Fruit fly (Drosophila melanogaster) whole organism, embryonic: Measurements from ENCODE around the gene Veneno.
A peak's percentile ranks its signal among the peaks of the same experiment; 100 is the strongest.

Experiments
- Atf3 ChIP-seq: fragments of 200-800 bp; sonication (Bioruptor generic); optimal IDR thresholded peaks from 3 replicates; lab custom pipeline; 2016; ENCODE audit warnings: missing biosample characterization, missing genetic modification characterization
- Awh ChIP-seq: fragments of 200-800 bp; sonication (Bioruptor generic); IDR thresholded peaks from 2 replicates; pipeline ENCODE4, ENCODE4 v1.3.6; 2022; ENCODE audit warnings: missing biosample characterization, missing genetic modification characterization
- C15 ChIP-seq: fragments of 200-800 bp; sonication (Bioruptor generic); IDR thresholded peaks from 3 replicates; pipeline ENCODE4 v1.3.6; 2022; ENCODE audit warnings: missing biosample characterization, missing genetic modification characterization
- CG11696 ChIP-seq: fragments of 200-800 bp; sonication (Bioruptor generic); IDR thresholded peaks from 2 replicates; pipeline ENCODE4 v1.3.6; 2022; ENCODE audit warnings: missing biosample characterization, missing genetic modification characterization
- CG1233 ChIP-seq: fragments of 200-800 bp; sonication (Bioruptor generic); optimal IDR thresholded peaks from 4 replicates; lab custom pipeline; 2018; ENCODE audit warnings: missing biosample characterization, mild to moderate bottlenecking, missing genetic modification characterization
- CG1529 ChIP-seq: fragments of 200-800 bp; sonication (Bioruptor generic); optimal IDR thresholded peaks from 3 replicates; lab custom pipeline; 2018; ENCODE audit warnings: missing biosample characterization, missing genetic modification characterization
- CG15601 ChIP-seq: fragments of 200-800 bp; sonication (Bioruptor generic); optimal IDR thresholded peaks from 3 replicates; lab custom pipeline; 2019; ENCODE audit warnings: missing biosample characterization, mild to moderate bottlenecking, missing genetic modification characterization, moderate library complexity
- CG15696 ChIP-seq: fragments of 200-800 bp; sonication (Bioruptor generic); optimal IDR thresholded peaks from 2 replicates; lab custom pipeline; 2019; ENCODE audit warnings: missing biosample characterization, mild to moderate bottlenecking, missing genetic modification characterization, moderate library complexity
- CG16815 ChIP-seq: fragments of 200-800 bp; sonication (Bioruptor generic); optimal IDR thresholded peaks from 3 replicates; lab custom pipeline; 2017; ENCODE audit warnings: missing biosample characterization, mild to moderate bottlenecking, missing genetic modification characterization
- CG17359 ChIP-seq: fragments of 200-800 bp; sonication (Bioruptor generic); optimal IDR thresholded peaks from 3 replicates; lab custom pipeline; 2018; ENCODE audit warnings: missing biosample characterization, mild to moderate bottlenecking, missing genetic modification characterization, moderate library complexity
- CG17385 ChIP-seq: fragments of 200-800 bp; sonication (Bioruptor generic); optimal IDR thresholded peaks from 3 replicates; lab custom pipeline; 2018; ENCODE audit warnings: missing biosample characterization, mild to moderate bottlenecking, missing genetic modification characterization
- CG17802 ChIP-seq: fragments of 200-800 bp; sonication (Bioruptor generic); optimal IDR thresholded peaks from 2 replicates; lab custom pipeline; 2018; ENCODE audit warnings: missing biosample characterization, mild to moderate bottlenecking, missing genetic modification characterization, moderate library complexity
- CG30403 ChIP-seq: fragments of 200-800 bp; sonication (Bioruptor generic); optimal IDR thresholded peaks from 3 replicates; lab custom pipeline; 2016; ENCODE audit warnings: missing biosample characterization, missing genetic modification characterization
- CG6791 ChIP-seq: fragments of 200-800 bp; sonication (Bioruptor generic); IDR thresholded peaks from 3 replicates; pipeline ENCODE4 v1.3.6; 2022; ENCODE audit warnings: missing biosample characterization, missing genetic modification characterization; ENCODE audit not compliant: partially characterized antibody
- CG7357 ChIP-seq: fragments of 200-800 bp; sonication (Bioruptor generic); IDR thresholded peaks from 3 replicates; pipeline ENCODE4 v1.3.6; 2022; ENCODE audit warnings: missing biosample characterization, missing genetic modification characterization
- CG7556 ChIP-seq: fragments of 200-800 bp; sonication (Bioruptor generic); optimal IDR thresholded peaks from 2 replicates; lab custom pipeline; 2017; ENCODE audit warnings: missing biosample characterization, mild to moderate bottlenecking, missing genetic modification characterization
- CG8388 ChIP-seq: fragments of 200-800 bp; sonication (Bioruptor generic); optimal IDR thresholded peaks from 2 replicates; lab custom pipeline; 2019; ENCODE audit warnings: missing biosample characterization, mild to moderate bottlenecking, missing genetic modification characterization, moderate library complexity
- CG8765 ChIP-seq: fragments of 200-800 bp; sonication (Bioruptor generic); IDR thresholded peaks from 2 replicates; pipeline ENCODE4 v1.3.6; 2022; ENCODE audit warnings: missing biosample characterization, missing genetic modification characterization
- CTCF ChIP-seq: fragments of 200-800 bp; sonication (Bioruptor generic); optimal IDR thresholded peaks from 2 replicates; lab custom pipeline; 2017; ENCODE audit warnings: missing biosample characterization, mild to moderate bottlenecking, missing genetic modification characterization, moderate library complexity
- Dad ChIP-seq: fragments of 200-800 bp; sonication (Bioruptor generic); optimal IDR thresholded peaks from 3 replicates; lab custom pipeline; 2016; ENCODE audit warnings: missing biosample characterization, missing genetic modification characterization
- Fer2 ChIP-seq: fragments of 200-800 bp; sonication (Bioruptor generic); optimal IDR thresholded peaks from 2 replicates; lab custom pipeline; 2018; ENCODE audit warnings: missing biosample characterization, mild to moderate bottlenecking, missing genetic modification characterization, moderate library complexity
- HLH4C ChIP-seq: fragments of 200-800 bp; sonication (Bioruptor generic); IDR thresholded peaks from 3 replicates; pipeline ENCODE4 v1.3.6; 2022; ENCODE audit warnings: missing biosample characterization, missing genetic modification characterization; ENCODE audit not compliant: partially characterized antibody
- Hsf ChIP-seq: fragments of 200-800 bp; sonication (Bioruptor generic); optimal IDR thresholded peaks from 3 replicates; lab custom pipeline; 2016; ENCODE audit warnings: missing biosample characterization, missing genetic modification characterization
- Nf-YB ChIP-seq: fragments of 200-800 bp; sonication (Bioruptor generic); optimal IDR thresholded peaks from 3 replicates; lab custom pipeline; 2019; ENCODE audit warnings: missing biosample characterization, mild to moderate bottlenecking, missing genetic modification characterization, moderate library complexity
- Opbp ChIP-seq: fragments of 200-800 bp; sonication (Bioruptor generic); IDR thresholded peaks from 3 replicates; pipeline ENCODE4 v1.3.6; 2022; ENCODE audit warnings: missing biosample characterization, missing genetic modification characterization; ENCODE audit not compliant: partially characterized antibody
- Rfx ChIP-seq: fragments of 200-800 bp; sonication (Bioruptor generic); IDR thresholded peaks from 2 replicates; pipeline ENCODE4 v1.3.6; 2022; ENCODE audit warnings: missing biosample characterization, missing genetic modification characterization
- Sry-β ChIP-seq: fragments of 200-800 bp; sonication (Bioruptor generic); optimal IDR thresholded peaks from 2 replicates; lab custom pipeline; 2018; ENCODE audit warnings: missing biosample characterization, mild to moderate bottlenecking, missing genetic modification characterization, moderate library complexity
- Trl ChIP-seq, 3 experiments: fragments of >200 bp in 2 of 3; fragments of 200-800 bp in 1 of 3; sonication (Bioruptor generic) in 1 of 3; optimal IDR thresholded peaks; 2 replicates in 1 of 3; 3 replicates in 2 of 3; lab custom pipeline; 2016 to 2017; ENCODE audit warnings: missing biosample characterization in 1 of 3, missing genetic modification characterization in 1 of 3
- aop ChIP-seq: fragments of 200-800 bp; sonication (Bioruptor generic); IDR thresholded peaks from 2 replicates; pipeline ENCODE4 v1.3.6; 2022; ENCODE audit warnings: missing biosample characterization, missing genetic modification characterization
- cwo ChIP-seq: fragments of 200-800 bp; sonication (Bioruptor generic); optimal IDR thresholded peaks from 3 replicates; lab custom pipeline; 2017; ENCODE audit warnings: missing biosample characterization, missing genetic modification characterization, mild to moderate bottlenecking, moderate library complexity, missing genetic modification reagents
- dan ChIP-seq: fragments of 200-800 bp; sonication (Bioruptor generic); IDR thresholded peaks from 2 replicates; pipeline ENCODE4 v1.3.6; 2022; ENCODE audit warnings: missing biosample characterization, missing genetic modification characterization
- eve ChIP-seq, 2 experiments: fragments of >200 bp; optimal IDR thresholded peaks; 2 replicates each; lab custom pipeline; 2017; ENCODE audit warnings: missing biosample characterization in 2 of 2, missing genetic modification characterization in 2 of 2
- eyg ChIP-seq: fragments of 200-800 bp; sonication (Bioruptor generic); optimal IDR thresholded peaks from 3 replicates; lab custom pipeline; 2016; ENCODE audit warnings: missing biosample characterization, missing genetic modification characterization
- gcm ChIP-seq: fragments of 200-800 bp; sonication (Bioruptor generic); optimal IDR thresholded peaks from 2 replicates; lab custom pipeline; 2019; ENCODE audit warnings: missing biosample characterization, mild to moderate bottlenecking, missing genetic modification characterization, moderate library complexity
- h ChIP-seq: fragments of >200 bp; optimal IDR thresholded peaks from 2 replicates; lab custom pipeline; 2017
- hkb ChIP-seq, 2 experiments: fragments of 200-800 bp in 1 of 2; fragments of >200 bp in 1 of 2; sonication (Bioruptor generic) in 1 of 2; IDR thresholded peaks in 1 of 2; optimal IDR thresholded peaks in 1 of 2; 2 replicates each; pipeline versions ENCODE4 v1.3.6 to Lab custom; 2017 to 2022; ENCODE audit warnings: missing biosample characterization in 1 of 2, missing genetic modification characterization in 1 of 2
- hth ChIP-seq: fragments of >200 bp; optimal IDR thresholded peaks from 2 replicates; lab custom pipeline; 2017; ENCODE audit warnings: inconsistent platforms
- jumu ChIP-seq: fragments of 200-800 bp; sonication (Bioruptor generic); optimal IDR thresholded peaks from 3 replicates; lab custom pipeline; 2016; ENCODE audit warnings: missing biosample characterization, missing genetic modification characterization
- klu ChIP-seq: fragments of 200-800 bp; sonication (Bioruptor generic); IDR thresholded peaks from 2 replicates; pipeline ENCODE4 v1.3.6; 2022; ENCODE audit warnings: missing biosample characterization, missing genetic modification characterization
- lilli ChIP-seq: fragments of 200-800 bp; sonication (Bioruptor generic); optimal IDR thresholded peaks from 3 replicates; lab custom pipeline; 2016; ENCODE audit warnings: missing biosample characterization, missing genetic modification characterization
- maf-S ChIP-seq: fragments of 200-800 bp; sonication (Bioruptor generic); optimal IDR thresholded peaks from 2 replicates; lab custom pipeline; 2016; ENCODE audit warnings: missing biosample characterization, missing genetic modification characterization
- pita ChIP-seq: fragments of 200-800 bp; sonication (Bioruptor generic); optimal IDR thresholded peaks from 2 replicates; lab custom pipeline; 2017; ENCODE audit warnings: missing biosample characterization, mild to moderate bottlenecking, missing genetic modification characterization
- repo ChIP-seq: fragments of 200-800 bp; sonication (Bioruptor generic); optimal IDR thresholded peaks from 2 replicates; lab custom pipeline; 2016; ENCODE audit warnings: missing biosample characterization, missing genetic modification characterization
- so ChIP-seq: fragments of 200-800 bp; sonication (Bioruptor generic); IDR thresholded peaks from 3 replicates; pipeline ENCODE4 v1.3.6; 2022; ENCODE audit warnings: missing biosample characterization, missing genetic modification characterization
- sr ChIP-seq: fragments of 200-800 bp; sonication (Bioruptor generic); IDR thresholded peaks from 3 replicates; pipeline ENCODE4 v1.3.6; 2022; ENCODE audit warnings: missing biosample characterization, missing genetic modification characterization
- sug ChIP-seq: fragments of 200-800 bp; optimal IDR thresholded peaks from 2 replicates; lab custom pipeline; 2019; ENCODE audit warnings: missing biosample characterization, mild to moderate bottlenecking, missing genetic modification characterization, moderate library complexity
- unc-4 ChIP-seq: fragments of 200-800 bp; sonication (Bioruptor generic); IDR thresholded peaks from 2 replicates; pipeline ENCODE4 v1.3.6; 2022; ENCODE audit warnings: missing biosample characterization, missing genetic modification characterization; ENCODE audit not compliant: partially characterized antibody
- yki ChIP-seq: fragments of >200 bp; optimal IDR thresholded peaks from 3 replicates; lab custom pipeline; 2018

Gene Veneno

DNA sequence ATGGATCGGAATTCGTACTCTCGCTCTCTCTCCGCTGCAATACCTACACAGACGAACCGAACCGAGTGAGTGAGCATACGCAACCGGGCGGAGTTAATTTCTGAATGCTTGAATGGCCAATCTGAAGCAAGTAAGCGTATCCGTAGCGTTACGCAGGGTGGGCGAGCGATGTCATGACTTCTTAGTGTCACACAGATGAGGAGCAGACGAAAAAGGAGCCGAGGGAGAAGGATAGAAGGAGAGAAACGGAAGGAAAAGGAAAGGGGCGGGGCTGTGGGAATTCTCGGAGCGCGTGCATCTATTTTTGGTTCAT, 27.9 kb downstream of the Veneno start:
- TF ChIP-seq CG7357 (0 out of 3 replicates have a peak, but pooled peaks have one; percentile 4), CG17802 (tag; lab: Kevin White, UChicago) (no peak), Nf-YB (GFP tag; lab: Kevin White, UChicago) (peak; percentile 91), CG7556 (GFP tag; lab: Kevin White, UChicago) (peak; percentile 31), sr (GFP tag; lab: Robert Waterston, UW) (peak; percentile 78; the same call in 2 of the 3 replicates), CG30403 (peak; percentile 19), CG6791 (GFP tag; lab: Robert Waterston, UW) (peak; percentile 19; the same call in 1 of the 3 replicates), so (no peak), Trl (optimal IDR thresholded peaks at IDR 0.05; lab: Kevin White, UChicago) (peak in 1 of 2 experiments; percentile 54), Trl (GFP tag; optimal IDR thresholded peaks at IDR 0.05; lab: Kevin White, UChicago) (no peak), Rfx (GFP tag; lab: Robert Waterston, UW) (no peak)

DNA sequence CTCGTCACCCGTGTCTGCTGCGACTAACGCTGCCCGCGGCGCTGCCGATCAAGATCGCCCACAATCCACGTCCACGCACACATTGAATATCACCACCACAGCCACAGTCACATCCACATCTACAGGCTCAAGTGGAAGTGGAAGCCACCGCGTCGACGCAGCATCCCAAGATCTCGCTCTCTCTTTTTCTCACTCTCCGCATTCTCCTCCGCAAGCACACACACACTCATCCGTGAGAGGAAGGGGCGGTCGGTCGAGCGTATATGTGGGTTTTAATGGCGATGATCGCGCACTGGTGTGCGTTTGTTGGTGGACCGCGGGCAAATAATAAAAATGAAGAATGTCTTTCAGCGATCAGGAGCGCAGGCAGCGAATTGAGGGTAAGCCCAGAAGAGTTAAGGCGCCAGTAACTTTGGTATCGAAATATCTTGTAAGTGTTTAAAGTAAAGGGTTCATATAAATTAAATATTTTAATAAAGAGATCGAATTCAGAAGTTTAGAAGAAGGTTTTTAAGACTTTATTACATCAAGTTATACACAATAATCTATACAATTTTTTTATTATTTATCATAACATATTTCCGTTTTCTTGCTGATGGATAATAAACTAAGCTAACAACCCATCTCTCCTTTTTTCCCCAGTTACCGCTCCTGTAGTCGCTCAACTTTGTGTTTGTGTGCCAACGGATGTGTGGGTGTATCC, 28.4 kb downstream of the Veneno start, which contains the start of gene Poxm:
TSS of gene Poxm (minus strand) at position 25 of the 703 bp plus-strand sequence.
- TF ChIP-seq repo (GFP tag; lab: Kevin White, UChicago): no peak
- peak; percentile 86 for TF ChIP-seq gcm (GFP tag; lab: Kevin White, UChicago)
- TF ChIP-seq maf-S: peak; percentile 21
- TF ChIP-seq eyg: peak; percentile 14
- peak; percentile 81 for TF ChIP-seq dan (GFP tag; lab: Robert Waterston, UW)
- peak; percentile 87 for TF ChIP-seq sug (tag; lab: Kevin White, UChicago)
- TF ChIP-seq Dad: peak; percentile 75
- peak; percentile 89 for TF ChIP-seq CG15601 (tag; lab: Kevin White, UChicago)
- TF ChIP-seq CG1529 (GFP tag; lab: Kevin White, UChicago): peak; percentile 90
- TF ChIP-seq klu: peak; percentile 84
- TF ChIP-seq Opbp: no peak
- no peak for TF ChIP-seq hkb (optimal IDR thresholded peaks at IDR 0.05; lab: Kevin White, UChicago)
- peak; percentile 83 for TF ChIP-seq hkb (GFP tag; IDR thresholded peaks at IDR 0.05; lab: Robert Waterston, UW)
- TF ChIP-seq pita (GFP tag; lab: Kevin White, UChicago): no peak
- peak; percentile 82 for TF ChIP-seq CG17385 (GFP tag; lab: Kevin White, UChicago)
- peak; percentile 46 for TF ChIP-seq hth (lab: Kevin White, UChicago)
- TF ChIP-seq CG16815: peak; percentile 91
- peak; percentile 70 for TF ChIP-seq Awh (GFP tag; lab: Robert Waterston, UW)
- TF ChIP-seq CG17359: peak; percentile 88
- no peak for TF ChIP-seq HLH4C (GFP tag; lab: Robert Waterston, UW)
- TF ChIP-seq CG1233 (GFP tag; lab: Kevin White, UChicago): peak; percentile 89
- peak; percentile 82 for TF ChIP-seq Hsf (GFP tag; lab: Kevin White, UChicago)
- TF ChIP-seq eve (GFP tag; optimal IDR thresholded peaks at IDR 0.05; lab: Kevin White, UChicago): no peak
- peak; percentile 66 for TF ChIP-seq CG11696 (GFP tag; lab: Robert Waterston, UW)
- TF ChIP-seq Trl (optimal IDR thresholded peaks at IDR 0.05; lab: Kevin White, UChicago): peak; percentile 47 to 78
- TF ChIP-seq Trl (GFP tag; optimal IDR thresholded peaks at IDR 0.05; lab: Kevin White, UChicago): peak; percentile 58
- peak; percentile 49 for TF ChIP-seq yki (lab: Kevin White, UChicago)
- TF ChIP-seq jumu (GFP tag; lab: Kevin White, UChicago): peak; percentile 71
- peak; percentile 27 for TF ChIP-seq Atf3 (GFP tag; lab: Kevin White, UChicago)
- TF ChIP-seq CTCF (GFP tag; lab: Kevin White, UChicago): peak; percentile 1
- peak; percentile 94 for TF ChIP-seq CG15696 (tag; lab: Kevin White, UChicago)
- no peak for TF ChIP-seq aop (GFP tag; lab: Robert Waterston, UW)
- peak; percentile 74 for TF ChIP-seq cwo
- peak; percentile 95 for TF ChIP-seq sr (GFP tag; lab: Robert Waterston, UW)
- peak; percentile 81 for TF ChIP-seq lilli
- no peak for TF ChIP-seq h
- TF ChIP-seq Fer2 (tag; lab: Kevin White, UChicago): peak; percentile 75
- no peak for TF ChIP-seq C15 (GFP tag; lab: Robert Waterston, UW)
- TF ChIP-seq CG8388 (GFP tag; lab: Kevin White, UChicago): peak; percentile 88
- TF ChIP-seq CG8765 (GFP tag; lab: Robert Waterston, UW): peak; percentile 82
- no peak for TF ChIP-seq unc-4 (GFP tag; lab: Robert Waterston, UW)
- peak; percentile 32 for TF ChIP-seq Sry-β (GFP tag; lab: Kevin White, UChicago)
